Comparison of ENCODE assay signal across 2 fruit fly cellular contexts in genomic region chr3R:15547226-15547625, dm6.
TF ChIP-seq lines count a peak whose summit lies in the region.

No protein-coding gene starts in this region.

- no peak for TF ChIP-seq CTCF in whole organism, embryonic (GFP tag; optimal IDR thresholded peaks at IDR 0.05; lab: Kevin White, UChicago)

TF ChIP-seq in whole organism, adult, 20 proteins besides CTCF, POLR2A, EP300 and RAD21:
- TF ChIP-seq cic (GFP tag; optimal IDR thresholded peaks at IDR 0.05; lab: Kevin White, UChicago), result peak; percentile 89
- no peak for TF ChIP-seq CG33017 (tag; optimal IDR thresholded peaks at IDR 0.05; lab: Kevin White, UChicago)

TF ChIP-seq in whole organism, embryonic, 481 proteins besides CTCF, POLR2A, EP300 and RAD21:
- TF ChIP-seq CG6854 (GFP tag; optimal IDR thresholded peaks at IDR 0.05; lab: Kevin White, UChicago) (no peak), chinmo (GFP tag; IDR thresholded peaks at IDR 0.05; lab: Robert Waterston, UW; ENCODE audit: partially characterized antibody) (0 out of 4 replicates have a peak, but pooled peaks have one; percentile 18), sens (GFP tag; lab: Kevin White, UChicago) (peak; percentile 54)
